Fruit fly (Drosophila melanogaster): Measurements from ENCODE around the gene CG11583.

CG11583 gene

dm6 chr3L:4232227-4232626 lies 50.4 kb downstream of the CG11583 start (continued):
- no peak for TF ChIP-seq fd64A (GFP tag; optimal IDR thresholded peaks at IDR 0.05)
- peak; percentile 33 for TF ChIP-seq CG1832 (GFP tag; optimal IDR thresholded peaks at IDR 0.05)
- no peak for TF ChIP-seq Pdp1 (GFP tag; optimal IDR thresholded peaks at IDR 0.05)
- TF ChIP-seq CG6175 (GFP tag; IDR thresholded peaks at IDR 0.05): no peak
- peak; percentile 62 for TF ChIP-seq Nf-YB (GFP tag; optimal IDR thresholded peaks at IDR 0.05)
- peak; percentile 64 for TF ChIP-seq CG15479 (GFP tag; optimal IDR thresholded peaks at IDR 0.05)
- TF ChIP-seq lov (optimal IDR thresholded peaks at IDR 0.05): no peak
- 0 out of 3 replicates have a peak, but pooled peaks have one; percentile 61 for TF ChIP-seq lov (GFP tag; IDR thresholded peaks at IDR 0.05)
- peak; percentile 24 for TF ChIP-seq grn (GFP tag; optimal IDR thresholded peaks at IDR 0.05)
- TF ChIP-seq Hr78 (GFP tag; optimal IDR thresholded peaks at IDR 0.05): peak in 1 of 2 experiments; percentile 76
- TF ChIP-seq pros (GFP tag; optimal IDR thresholded peaks at IDR 0.05): peak; percentile 94
- TF ChIP-seq Lpt (GFP tag; optimal IDR thresholded peaks at IDR 0.05): no peak
- TF ChIP-seq Xrp1 (GFP tag; IDR thresholded peaks at IDR 0.05): peak; percentile 42; the same call in 1 of the 2 replicates
- peak; percentile 56; the same call in 1 of the 3 replicates for TF ChIP-seq ci (GFP tag; IDR thresholded peaks at IDR 0.05)
